Fruit fly (Drosophila melanogaster) S2 (cell line): ENCODE results near the gene CG45012.

ENCODE experiments used
- CG8478 ChIP-seq: fragments of >200 bp; optimal IDR thresholded peaks from 2 replicates; lab custom pipeline; 2018
- CTCF ChIP-seq, 2 experiments: fragments of >200 bp; optimal IDR thresholded peaks; 2 replicates each; lab custom pipeline; 2018

dm6 chr2L:11870867-11871452, 36.6 kb downstream of the CG45012 start:
- TF ChIP-seq CG8478, result no peak
- TF ChIP-seq CTCF (optimal IDR thresholded peaks at IDR 0.05; lab: Kevin White, UChicago), result no peak
